Worm (Caenorhabditis elegans) whole organism, young adult: Measurements from ENCODE around the gene spe-43.

Source experiments
- him-1 ChIP-seq: sonication (generic microtip); optimal IDR thresholded peaks from 2 replicates; lab custom pipeline; 2016; ENCODE audit warnings: missing genotype, missing genetic modification reagents, missing genetic modification characterization, missing compliant biosample characterization
- lag-1 ChIP-seq: fragments of 200-800 bp; sonication (Bioruptor generic); IDR thresholded peaks from 2 replicates; pipeline ENCODE4 v1.3.6; 2022; ENCODE audit warnings: missing genetic modification reagents, missing genetic modification characterization, missing compliant biosample characterization
- pha-4 ChIP-seq: fragments of 150-350 bp; sonication (generic microtip); optimal IDR thresholded peaks from 2 replicates; lab custom pipeline; 2014; ENCODE audit warnings: missing biosample characterization, missing genetic modification reagents, missing genetic modification characterization
- sdz-38 ChIP-seq: sonication (generic microtip); optimal IDR thresholded peaks from 2 replicates; lab custom pipeline; 2016; ENCODE audit warnings: missing genotype, missing genetic modification characterization, missing compliant biosample characterization

- TF ChIP-seq sdz-38 (tag; lab: Kevin White, UChicago) (no peak), pha-4 (tag; lab: Kevin White, UChicago) (no peak), lag-1 (no peak), him-1 (tag; lab: Kevin White, UChicago) (no peak)
Observed at ce11 chrIV:13096778-13097177, 45.4 kb downstream of the spe-43 start.
